Worm (Caenorhabditis elegans) whole organism, L1 larva: ENCODE data around the gene F38B7.17.

Source experiments
- C04F5.9 ChIP-seq: sonication (generic microtip); optimal IDR thresholded peaks from 2 replicates; lab custom pipeline; 2016; ENCODE audit warnings: missing genetic modification characterization, missing compliant biosample characterization
- C16A3.4 ChIP-seq: fragments of 150-350 bp; optimal IDR thresholded peaks from 2 replicates; lab custom pipeline; 2014; ENCODE audit warnings: missing biosample characterization, missing genetic modification characterization
- C34B4.2 ChIP-seq: sonication (generic microtip); optimal IDR thresholded peaks from 2 replicates; lab custom pipeline; 2017; ENCODE audit warnings: mild to moderate bottlenecking, missing genetic modification characterization, missing compliant biosample characterization
- F16B12.6 ChIP-seq: fragments of 150-350 bp; optimal IDR thresholded peaks from 2 replicates; lab custom pipeline; 2014; ENCODE audit warnings: missing biosample characterization, missing genetic modification characterization
- Y116A8C.19 ChIP-seq: sonication (generic microtip); optimal IDR thresholded peaks from 2 replicates; lab custom pipeline; 2016; ENCODE audit warnings: missing compliant biosample characterization, missing genetic modification characterization, borderline replicate concordance
- aha-1 ChIP-seq: fragments of 150-350 bp; optimal IDR thresholded peaks from 2 replicates; lab custom pipeline; 2014; ENCODE audit warnings: missing biosample characterization, missing genetic modification characterization
- aly-2 ChIP-seq: fragments of 150-350 bp; optimal IDR thresholded peaks from 2 replicates; lab custom pipeline; 2014; ENCODE audit warnings: missing biosample characterization, missing genetic modification characterization
- ama-1 ChIP-seq: fragments of 150-350 bp; optimal IDR thresholded peaks from 2 replicates; lab custom pipeline; 2014
- blmp-1 ChIP-seq: fragments of 150-350 bp; optimal IDR thresholded peaks from 2 replicates; lab custom pipeline; 2014; ENCODE audit warnings: missing biosample characterization, missing genetic modification characterization
- ceh-63 ChIP-seq: fragments of 200-800 bp; sonication (Bioruptor generic); optimal IDR thresholded peaks from 2 replicates; lab custom pipeline; 2018; ENCODE audit warnings: mild to moderate bottlenecking, missing genetic modification characterization, missing compliant biosample characterization
- ceh-8 ChIP-seq: fragments of 200-800 bp; sonication (Bioruptor generic); optimal IDR thresholded peaks from 2 replicates; lab custom pipeline; 2018; ENCODE audit warnings: mild to moderate bottlenecking, missing genetic modification characterization, moderate library complexity, missing compliant biosample characterization
- ceh-90 ChIP-seq: sonication (generic microtip); optimal IDR thresholded peaks from 2 replicates; lab custom pipeline; 2016; ENCODE audit warnings: missing genetic modification characterization, missing compliant biosample characterization
- dsc-1 ChIP-seq: sonication (generic microtip); optimal IDR thresholded peaks from 2 replicates; lab custom pipeline; 2016; ENCODE audit warnings: mild to moderate bottlenecking, missing genetic modification characterization, missing compliant biosample characterization
- efl-1 ChIP-seq, 4 experiments: fragments of 150-350 bp; optimal IDR thresholded peaks in 3 of 4; peaks in 1 of 4; 1 replicate in 1 of 4; 2 replicates in 3 of 4; lab custom pipeline; 2014; ENCODE audit warnings: missing biosample characterization in 2 of 4, missing genetic modification characterization in 2 of 4, missing genetic modification reagents in 2 of 4
- egl-13 ChIP-seq: sonication (generic microtip); optimal IDR thresholded peaks from 2 replicates; lab custom pipeline; 2016; ENCODE audit warnings: missing genotype, missing genetic modification reagents, missing genetic modification characterization, missing compliant biosample characterization
- fkh-10 ChIP-seq: sonication (generic microtip); optimal IDR thresholded peaks from 2 replicates; lab custom pipeline; 2017; ENCODE audit warnings: missing biosample characterization, missing genetic modification reagents, missing genetic modification characterization
- fkh-8 ChIP-seq: sonication (generic microtip); optimal IDR thresholded peaks from 2 replicates; lab custom pipeline; 2016; ENCODE audit warnings: mild to moderate bottlenecking, missing genetic modification characterization, missing compliant biosample characterization
- grh-1 ChIP-seq: fragments of 200-800 bp; sonication (Bioruptor generic); IDR thresholded peaks from 2 replicates; pipeline ENCODE4 v1.3.6; 2022; ENCODE audit warnings: missing genetic modification reagents, missing genetic modification characterization, missing compliant biosample characterization
- hlh-4 ChIP-seq: sonication (generic microtip); optimal IDR thresholded peaks from 2 replicates; lab custom pipeline; 2016; ENCODE audit warnings: mild to moderate bottlenecking, missing genetic modification characterization, missing compliant biosample characterization
- irx-1 ChIP-seq: sonication (generic microtip); optimal IDR thresholded peaks from 2 replicates; lab custom pipeline; 2016; ENCODE audit warnings: missing genetic modification characterization, missing compliant biosample characterization
- isw-1 ChIP-seq: fragments of 200-800 bp; sonication (Bioruptor generic); IDR thresholded peaks from 2 replicates; pipeline ENCODE4 v1.3.6; 2022; ENCODE audit warnings: missing genetic modification characterization, missing compliant biosample characterization
- jun-1 ChIP-seq: fragments of 150-350 bp; optimal IDR thresholded peaks from 2 replicates; lab custom pipeline; 2014; ENCODE audit warnings: missing biosample characterization, missing genetic modification reagents, missing genetic modification characterization
- lin-13 ChIP-seq: fragments of 150-350 bp; optimal IDR thresholded peaks from 2 replicates; lab custom pipeline; 2014; ENCODE audit warnings: missing biosample characterization, missing genetic modification reagents, missing genetic modification characterization
- lin-15B ChIP-seq: fragments of 150-350 bp; sonication (generic microtip); optimal IDR thresholded peaks from 3 replicates; lab custom pipeline; 2014; ENCODE audit warnings: missing biosample characterization, missing genetic modification characterization
- lin-39 ChIP-seq: fragments of 150-350 bp; optimal IDR thresholded peaks from 2 replicates; lab custom pipeline; 2014; ENCODE audit warnings: missing biosample characterization, missing genetic modification reagents, missing genetic modification characterization
- lir-3 ChIP-seq: sonication (generic microtip); optimal IDR thresholded peaks from 2 replicates; lab custom pipeline; 2016; ENCODE audit warnings: mild to moderate bottlenecking, missing genetic modification characterization, moderate library complexity, missing compliant biosample characterization; ENCODE audit not compliant: poor library complexity
- lsy-2 ChIP-seq, 2 experiments: fragments of 150-350 bp; optimal IDR thresholded peaks; 2 replicates each; lab custom pipeline; 2014; ENCODE audit warnings: missing biosample characterization in 2 of 2, missing genetic modification characterization in 2 of 2
- mab-9 ChIP-seq: fragments of 200-800 bp; sonication (Bioruptor generic); IDR thresholded peaks from 2 replicates; pipeline ENCODE4 v1.3.6; 2022; ENCODE audit warnings: missing genetic modification reagents, missing genetic modification characterization, missing compliant biosample characterization
- mdl-1 ChIP-seq, 2 experiments: fragments of 150-350 bp; optimal IDR thresholded peaks; 2 replicates each; lab custom pipeline; 2014 to 2017; ENCODE audit warnings: missing biosample characterization in 2 of 2, missing genetic modification characterization in 2 of 2, inconsistent platforms in 1 of 2
- mef-2 ChIP-seq: fragments of 150-350 bp; optimal IDR thresholded peaks from 2 replicates; lab custom pipeline; 2014; ENCODE audit warnings: missing biosample characterization, missing genetic modification characterization
- nhr-11 ChIP-seq: fragments of 150-350 bp; optimal IDR thresholded peaks from 2 replicates; lab custom pipeline; 2014; ENCODE audit warnings: missing biosample characterization, missing genetic modification characterization
- nhr-12 ChIP-seq: sonication (generic microtip); optimal IDR thresholded peaks from 2 replicates; lab custom pipeline; 2017; ENCODE audit warnings: missing biosample characterization, missing genetic modification characterization
- nhr-19 ChIP-seq: fragments of 200-800 bp; sonication (Bioruptor generic); conservative IDR thresholded peaks from 2 replicates; pipeline ENCODE4 v1.3.6; 2022; ENCODE audit warnings: missing genetic modification characterization, missing compliant biosample characterization
- nhr-20 ChIP-seq: sonication (generic microtip); optimal IDR thresholded peaks from 2 replicates; lab custom pipeline; 2016; ENCODE audit warnings: mild to moderate bottlenecking, missing genetic modification characterization, missing compliant biosample characterization
- nhr-237 ChIP-seq: fragments of 150-350 bp; optimal IDR thresholded peaks from 2 replicates; lab custom pipeline; 2014; ENCODE audit warnings: missing biosample characterization, missing genetic modification characterization
- nhr-47 ChIP-seq: sonication (generic microtip); optimal IDR thresholded peaks from 2 replicates; lab custom pipeline; 2016; ENCODE audit warnings: mild to moderate bottlenecking, missing genetic modification characterization, moderate library complexity, missing compliant biosample characterization
- nhr-71 ChIP-seq: sonication (generic microtip); optimal IDR thresholded peaks from 2 replicates; lab custom pipeline; 2016; ENCODE audit warnings: mild to moderate bottlenecking, missing genetic modification characterization, moderate library complexity, missing compliant biosample characterization
- nhr-77 ChIP-seq: fragments of 150-350 bp; optimal IDR thresholded peaks from 2 replicates; lab custom pipeline; 2014; ENCODE audit warnings: missing biosample characterization, missing genetic modification characterization
- nhr-84 ChIP-seq: sonication (generic microtip); optimal IDR thresholded peaks from 2 replicates; lab custom pipeline; 2017; ENCODE audit warnings: missing biosample characterization, missing genetic modification characterization
- nhr-90 ChIP-seq: sonication (generic microtip); optimal IDR thresholded peaks from 2 replicates; lab custom pipeline; 2016; ENCODE audit warnings: mild to moderate bottlenecking, missing genetic modification characterization, missing compliant biosample characterization; ENCODE audit not compliant: poor library complexity
- skn-1 ChIP-seq: fragments of 150-350 bp; optimal IDR thresholded peaks from 2 replicates; lab custom pipeline; 2014; ENCODE audit warnings: missing biosample characterization, missing genetic modification characterization
- snpc-4 ChIP-seq: fragments of 150-350 bp; optimal IDR thresholded peaks from 2 replicates; lab custom pipeline; 2014; ENCODE audit warnings: missing biosample characterization, missing genetic modification characterization
- sptf-1 ChIP-seq: fragments of 150-350 bp; optimal IDR thresholded peaks from 2 replicates; lab custom pipeline; 2014; ENCODE audit warnings: missing biosample characterization, missing genetic modification characterization
- sup-37 ChIP-seq: fragments of 200-800 bp; sonication (Bioruptor generic); optimal IDR thresholded peaks from 2 replicates; lab custom pipeline; 2018; ENCODE audit warnings: mild to moderate bottlenecking, missing genetic modification characterization, missing compliant biosample characterization
- swsn-7 ChIP-seq: sonication (generic microtip); optimal IDR thresholded peaks from 2 replicates; lab custom pipeline; 2016; ENCODE audit warnings: missing genetic modification characterization, missing compliant biosample characterization
- tbx-2 ChIP-seq: sonication (generic microtip); optimal IDR thresholded peaks from 2 replicates; lab custom pipeline; 2016; ENCODE audit warnings: missing genetic modification characterization, missing compliant biosample characterization
- unc-30 ChIP-seq: sonication (generic microtip); optimal IDR thresholded peaks from 2 replicates; lab custom pipeline; 2017; ENCODE audit warnings: missing biosample characterization, missing genetic modification characterization
- unc-62 ChIP-seq: fragments of 150-350 bp; optimal IDR thresholded peaks from 2 replicates; lab custom pipeline; 2014; ENCODE audit warnings: missing biosample characterization, missing genetic modification reagents, missing genetic modification characterization
- vab-15 ChIP-seq: sonication (generic microtip); optimal IDR thresholded peaks from 2 replicates; lab custom pipeline; 2017; ENCODE audit warnings: missing genotype, mild to moderate bottlenecking, missing genetic modification characterization, missing compliant biosample characterization
- xbp-1 ChIP-seq: sonication (generic microtip); optimal IDR thresholded peaks from 2 replicates; lab custom pipeline; 2016; ENCODE audit warnings: missing genetic modification characterization, missing compliant biosample characterization
- zag-1 ChIP-seq: fragments of 150-350 bp; optimal IDR thresholded peaks from 2 replicates; lab custom pipeline; 2014; ENCODE audit warnings: missing biosample characterization, missing genetic modification characterization
- zip-4 ChIP-seq: fragments of 200-800 bp; sonication (Bioruptor generic); optimal IDR thresholded peaks from 2 replicates; lab custom pipeline; 2018; ENCODE audit warnings: mild to moderate bottlenecking, missing genetic modification characterization, moderate library complexity, missing compliant biosample characterization
- ztf-11 ChIP-seq, 2 experiments: sonication (generic microtip); optimal IDR thresholded peaks; 2 replicates each; lab custom pipeline; 2016 to 2017; ENCODE audit warnings: missing genetic modification characterization in 2 of 2, missing biosample characterization in 1 of 2, missing compliant biosample characterization in 1 of 2

Gene F38B7.17

DNA sequence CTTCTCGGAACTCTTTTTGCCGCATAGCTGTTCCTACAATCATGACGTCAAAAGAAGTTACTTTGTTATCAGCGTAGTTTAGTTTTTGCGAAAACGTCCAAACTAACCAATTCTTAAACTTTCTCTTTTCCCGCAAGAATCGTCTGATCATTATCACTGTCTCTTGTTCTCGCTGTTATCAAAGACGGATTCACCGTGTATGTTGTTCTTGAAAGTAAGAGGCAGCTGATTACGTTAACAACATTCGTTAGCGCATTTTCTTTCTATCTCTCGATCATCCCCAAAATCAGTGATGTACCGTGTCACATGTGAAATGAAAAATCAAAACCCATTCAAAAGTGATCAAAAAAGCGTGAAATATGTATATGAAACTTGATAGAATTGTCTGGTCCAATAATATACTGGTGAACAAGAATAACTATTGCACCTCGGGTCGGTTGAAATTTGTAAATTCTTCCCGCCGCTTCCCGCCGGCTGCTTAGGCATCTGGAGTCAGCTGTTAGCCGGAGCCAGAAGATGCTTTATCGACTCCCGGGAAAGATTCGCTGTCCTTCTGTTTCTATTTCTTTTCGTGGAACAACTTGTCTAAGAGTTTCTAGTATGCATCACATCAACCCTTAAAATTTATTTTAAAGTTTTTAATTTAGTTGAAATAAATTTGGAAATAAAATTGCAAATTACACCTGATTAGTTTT is 14.1 kb downstream of the F38B7.17 start (continued):
- no peak for TF ChIP-seq dsc-1 (tag; lab: Kevin White, UChicago)
- TF ChIP-seq zip-4 (GFP tag; lab: Kevin White, UChicago): no peak
- TF ChIP-seq mdl-1 (tag; optimal IDR thresholded peaks at IDR 0.05; lab: Kevin White, UChicago): peak in 1 of 2 experiments; percentile 60
- TF ChIP-seq nhr-90 (tag; lab: Kevin White, UChicago): peak; percentile 51
- peak; percentile 11 for TF ChIP-seq jun-1 (tag; lab: Kevin White, UChicago)
- TF ChIP-seq nhr-12: no peak
- no peak for TF ChIP-seq sup-37
- no peak for TF ChIP-seq ceh-63 (GFP tag; lab: Kevin White, UChicago)
- TF ChIP-seq fkh-8 (tag; lab: Kevin White, UChicago): no peak
- TF ChIP-seq irx-1 (tag; lab: Kevin White, UChicago): no peak
- no peak for TF ChIP-seq nhr-47
- no peak for TF ChIP-seq egl-13 (tag; lab: Kevin White, UChicago)
- no peak for TF ChIP-seq Y116A8C.19
- no peak for TF ChIP-seq nhr-11 (tag; lab: Kevin White, UChicago)
- TF ChIP-seq mef-2 (tag; lab: Kevin White, UChicago): no peak
- TF ChIP-seq efl-1 (optimal IDR thresholded peaks at IDR 0.05; lab: Kevin White, UChicago): no peak
- TF ChIP-seq efl-1 (GFP tag; optimal IDR thresholded peaks at IDR 0.05 in 1 of 2; lab: Kevin White, UChicago): peak in 1 of 2 experiments; percentile 78
- TF ChIP-seq nhr-77 (tag; lab: Kevin White, UChicago): no peak
- no peak for TF ChIP-seq swsn-7 (tag; lab: Kevin White, UChicago)
- TF ChIP-seq ztf-11 (tag; optimal IDR thresholded peaks at IDR 0.05; lab: Kevin White, UChicago): no peak
- TF ChIP-seq zag-1 (tag; lab: Kevin White, UChicago): no peak
- no peak for TF ChIP-seq snpc-4 (tag; lab: Kevin White, UChicago)
- no peak for TF ChIP-seq aly-2 (tag; lab: Kevin White, UChicago)
- TF ChIP-seq mab-9 (GFP tag; lab: Robert Waterston, UW): no peak
- TF ChIP-seq vab-15 (tag; lab: Kevin White, UChicago): no peak
- TF ChIP-seq lin-15B (tag; lab: Kevin White, UChicago): no peak
- no peak for TF ChIP-seq ceh-8
- peak; percentile 99 for TF ChIP-seq blmp-1 (tag; lab: Kevin White, UChicago)
- TF ChIP-seq fkh-10 (GFP tag; lab: Kevin White, UChicago): no peak
- TF ChIP-seq isw-1: no peak
- TF ChIP-seq sptf-1 (tag; lab: Kevin White, UChicago): no peak
- no peak for TF ChIP-seq aha-1 (tag; lab: Kevin White, UChicago)
- peak; percentile 10; the same call in 1 of the 2 replicates for TF ChIP-seq grh-1
- no peak for TF ChIP-seq xbp-1
- no peak for TF ChIP-seq hlh-4
- TF ChIP-seq skn-1 (tag; lab: Kevin White, UChicago): no peak
- no peak for TF ChIP-seq lin-39
- TF ChIP-seq nhr-84 (tag; lab: Kevin White, UChicago): no peak
- TF ChIP-seq unc-30 (tag; lab: Kevin White, UChicago): no peak
- peak; percentile 68 for TF ChIP-seq nhr-71 (tag; lab: Kevin White, UChicago)
- peak; percentile 65 for TF ChIP-seq ama-1 (lab: Kevin White, UChicago)
- TF ChIP-seq nhr-19 (GFP tag; lab: Robert Waterston, UW): peak; percentile 14
- TF ChIP-seq C16A3.4 (tag; lab: Kevin White, UChicago): peak; percentile 13
- TF ChIP-seq tbx-2 (tag; lab: Kevin White, UChicago): no peak
- TF ChIP-seq C04F5.9 (tag; lab: Kevin White, UChicago): no peak
- TF ChIP-seq lsy-2 (tag; optimal IDR thresholded peaks at IDR 0.05; lab: Kevin White, UChicago): peak in 1 of 2 experiments; percentile 43
- TF ChIP-seq unc-62: no peak
- no peak for TF ChIP-seq F16B12.6
- no peak for TF ChIP-seq C34B4.2 (tag; lab: Kevin White, UChicago)
- no peak for TF ChIP-seq ceh-90 (tag; lab: Kevin White, UChicago)
- TF ChIP-seq nhr-237 (tag; lab: Kevin White, UChicago): no peak
- TF ChIP-seq lir-3 (tag; lab: Kevin White, UChicago): no peak
- peak; percentile 76 for TF ChIP-seq nhr-20 (tag; lab: Kevin White, UChicago)
- no peak for TF ChIP-seq lin-13 (GFP tag; lab: Kevin White, UChicago)
